Fruit fly (Drosophila melanogaster): ENCODE results near the gene hth.

DNA sequence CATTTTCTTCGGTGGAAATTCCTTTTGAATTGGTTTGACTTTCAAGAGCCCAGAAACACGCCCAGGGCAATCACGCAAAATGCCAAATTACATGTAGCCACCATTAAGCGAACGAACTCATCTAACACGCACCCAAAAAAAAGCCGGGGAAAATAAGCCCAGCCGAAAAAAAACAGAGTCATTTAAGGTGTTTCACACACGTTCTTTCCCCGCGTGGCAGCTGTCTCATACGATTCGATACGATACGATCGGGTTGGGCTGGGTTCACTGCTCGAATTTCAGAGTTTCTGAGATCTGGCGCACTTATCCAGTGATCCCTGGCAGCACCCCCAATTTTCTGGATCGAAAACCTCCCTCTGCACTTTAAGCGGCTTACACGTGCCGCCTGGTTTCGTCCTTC lies 59.0 kb downstream of the hth start:
- no peak for TF ChIP-seq NfI (GFP tag; optimal IDR thresholded peaks at IDR 0.05)
- no peak for TF ChIP-seq fd64A (GFP tag; optimal IDR thresholded peaks at IDR 0.05)
- no peak for TF ChIP-seq bcd (GFP tag; optimal IDR thresholded peaks at IDR 0.05)
- TF ChIP-seq CG12659 (GFP tag; optimal IDR thresholded peaks at IDR 0.05): no peak
- no peak for TF ChIP-seq CG10267 (tag; optimal IDR thresholded peaks at IDR 0.05)
- TF ChIP-seq CG5180 (GFP tag; optimal IDR thresholded peaks at IDR 0.05): no peak
- no peak for TF ChIP-seq toy (GFP tag; IDR thresholded peaks at IDR 0.05)
- no peak for TF ChIP-seq Dll (GFP tag; IDR thresholded peaks at IDR 0.05; ENCODE audit: partially characterized antibody)
- no peak for TF ChIP-seq CG4360 (GFP tag; IDR thresholded peaks at IDR 0.05)

All from whole organism, embryonic.